Worm (Caenorhabditis elegans) whole organism, L1 larva: ENCODE measurements around the gene F17A9.4.
A peak's percentile ranks its signal among the peaks of the same experiment; 100 is the strongest.

ENCODE experiments used
- C16A3.4 ChIP-seq: fragments of 150-350 bp; optimal IDR thresholded peaks from 2 replicates; lab custom pipeline; 2014; ENCODE audit warnings: missing biosample characterization, missing genetic modification characterization
- C34B4.2 ChIP-seq: sonication (generic microtip); optimal IDR thresholded peaks from 2 replicates; lab custom pipeline; 2017; ENCODE audit warnings: mild to moderate bottlenecking, missing genetic modification characterization, missing compliant biosample characterization
- F16B12.6 ChIP-seq: fragments of 150-350 bp; optimal IDR thresholded peaks from 2 replicates; lab custom pipeline; 2014; ENCODE audit warnings: missing biosample characterization, missing genetic modification characterization
- Y116A8C.19 ChIP-seq: sonication (generic microtip); optimal IDR thresholded peaks from 2 replicates; lab custom pipeline; 2016; ENCODE audit warnings: missing compliant biosample characterization, missing genetic modification characterization, borderline replicate concordance
- aly-2 ChIP-seq: fragments of 150-350 bp; optimal IDR thresholded peaks from 2 replicates; lab custom pipeline; 2014; ENCODE audit warnings: missing biosample characterization, missing genetic modification characterization
- ama-1 ChIP-seq: fragments of 150-350 bp; optimal IDR thresholded peaks from 2 replicates; lab custom pipeline; 2014
- blmp-1 ChIP-seq: fragments of 150-350 bp; optimal IDR thresholded peaks from 2 replicates; lab custom pipeline; 2014; ENCODE audit warnings: missing biosample characterization, missing genetic modification characterization
- ceh-8 ChIP-seq: fragments of 200-800 bp; sonication (Bioruptor generic); optimal IDR thresholded peaks from 2 replicates; lab custom pipeline; 2018; ENCODE audit warnings: mild to moderate bottlenecking, missing genetic modification characterization, moderate library complexity, missing compliant biosample characterization
- ceh-82 ChIP-seq, 3 experiments: fragments of 150-350 bp in 1 of 3; sonication (generic microtip) in 2 of 3; optimal IDR thresholded peaks; 2 replicates each; lab custom pipeline; 2014 to 2017; ENCODE audit warnings: missing biosample characterization in 3 of 3, missing genetic modification characterization in 3 of 3
- ceh-90 ChIP-seq: sonication (generic microtip); optimal IDR thresholded peaks from 2 replicates; lab custom pipeline; 2016; ENCODE audit warnings: missing genetic modification characterization, missing compliant biosample characterization
- dsc-1 ChIP-seq: sonication (generic microtip); optimal IDR thresholded peaks from 2 replicates; lab custom pipeline; 2016; ENCODE audit warnings: mild to moderate bottlenecking, missing genetic modification characterization, missing compliant biosample characterization
- efl-3 ChIP-seq: fragments of 200-800 bp; sonication (Bioruptor generic); optimal IDR thresholded peaks from 2 replicates; lab custom pipeline; 2018; ENCODE audit warnings: mild to moderate bottlenecking, missing genetic modification characterization, missing compliant biosample characterization
- egl-27 ChIP-seq, 2 experiments: fragments of 150-350 bp in 1 of 2; sonication (generic microtip); optimal IDR thresholded peaks; 3 replicates each; lab custom pipeline; 2017 to 2018; ENCODE audit warnings: missing biosample characterization in 2 of 2, missing genetic modification characterization in 2 of 2, missing genetic modification reagents in 2 of 2
- ets-5 ChIP-seq: fragments of 200-800 bp; sonication (Bioruptor generic); IDR thresholded peaks from 2 replicates; pipeline ENCODE4 v1.3.6; 2022; ENCODE audit warnings: missing genetic modification characterization, missing compliant biosample characterization
- fkh-10 ChIP-seq: sonication (generic microtip); optimal IDR thresholded peaks from 2 replicates; lab custom pipeline; 2017; ENCODE audit warnings: missing biosample characterization, missing genetic modification reagents, missing genetic modification characterization
- fkh-8 ChIP-seq: sonication (generic microtip); optimal IDR thresholded peaks from 2 replicates; lab custom pipeline; 2016; ENCODE audit warnings: mild to moderate bottlenecking, missing genetic modification characterization, missing compliant biosample characterization
- fos-1 ChIP-seq: fragments of 150-350 bp; optimal IDR thresholded peaks from 2 replicates; lab custom pipeline; 2014; ENCODE audit warnings: missing biosample characterization, missing genetic modification characterization
- hlh-4 ChIP-seq: sonication (generic microtip); optimal IDR thresholded peaks from 2 replicates; lab custom pipeline; 2016; ENCODE audit warnings: mild to moderate bottlenecking, missing genetic modification characterization, missing compliant biosample characterization
- hpl-2 ChIP-seq: fragments of 150-350 bp; optimal IDR thresholded peaks from 2 replicates; lab custom pipeline; 2014; ENCODE audit warnings: missing biosample characterization, missing genetic modification reagents, missing genetic modification characterization
- irx-1 ChIP-seq: sonication (generic microtip); optimal IDR thresholded peaks from 2 replicates; lab custom pipeline; 2016; ENCODE audit warnings: missing genetic modification characterization, missing compliant biosample characterization
- isw-1 ChIP-seq: fragments of 200-800 bp; sonication (Bioruptor generic); IDR thresholded peaks from 2 replicates; pipeline ENCODE4 v1.3.6; 2022; ENCODE audit warnings: missing genetic modification characterization, missing compliant biosample characterization
- jun-1 ChIP-seq: fragments of 150-350 bp; optimal IDR thresholded peaks from 2 replicates; lab custom pipeline; 2014; ENCODE audit warnings: missing biosample characterization, missing genetic modification reagents, missing genetic modification characterization
- lin-14 ChIP-seq: fragments of 200-800 bp; sonication (Bioruptor generic); optimal IDR thresholded peaks from 2 replicates; lab custom pipeline; 2018; ENCODE audit warnings: mild to moderate bottlenecking, missing genetic modification characterization, moderate library complexity, missing compliant biosample characterization
- lin-35 ChIP-seq, 2 experiments: fragments of 150-350 bp; optimal IDR thresholded peaks; 2 replicates each; lab custom pipeline; 2014; ENCODE audit warnings: missing biosample characterization in 2 of 2, missing genetic modification characterization in 2 of 2, missing genetic modification reagents in 2 of 2
- lin-39 ChIP-seq: fragments of 150-350 bp; optimal IDR thresholded peaks from 2 replicates; lab custom pipeline; 2014; ENCODE audit warnings: missing biosample characterization, missing genetic modification reagents, missing genetic modification characterization
- lir-3 ChIP-seq: sonication (generic microtip); optimal IDR thresholded peaks from 2 replicates; lab custom pipeline; 2016; ENCODE audit warnings: mild to moderate bottlenecking, missing genetic modification characterization, moderate library complexity, missing compliant biosample characterization; ENCODE audit not compliant: poor library complexity
- lsy-2 ChIP-seq, 2 experiments: fragments of 150-350 bp; optimal IDR thresholded peaks; 2 replicates each; lab custom pipeline; 2014; ENCODE audit warnings: missing biosample characterization in 2 of 2, missing genetic modification characterization in 2 of 2
- mab-9 ChIP-seq: fragments of 200-800 bp; sonication (Bioruptor generic); IDR thresholded peaks from 2 replicates; pipeline ENCODE4 v1.3.6; 2022; ENCODE audit warnings: missing genetic modification reagents, missing genetic modification characterization, missing compliant biosample characterization
- nhr-11 ChIP-seq: fragments of 150-350 bp; optimal IDR thresholded peaks from 2 replicates; lab custom pipeline; 2014; ENCODE audit warnings: missing biosample characterization, missing genetic modification characterization
- nhr-12 ChIP-seq: sonication (generic microtip); optimal IDR thresholded peaks from 2 replicates; lab custom pipeline; 2017; ENCODE audit warnings: missing biosample characterization, missing genetic modification characterization
- nhr-19 ChIP-seq: fragments of 200-800 bp; sonication (Bioruptor generic); conservative IDR thresholded peaks from 2 replicates; pipeline ENCODE4 v1.3.6; 2022; ENCODE audit warnings: missing genetic modification characterization, missing compliant biosample characterization
- nhr-20 ChIP-seq: sonication (generic microtip); optimal IDR thresholded peaks from 2 replicates; lab custom pipeline; 2016; ENCODE audit warnings: mild to moderate bottlenecking, missing genetic modification characterization, missing compliant biosample characterization
- nhr-28 ChIP-seq: fragments of 150-350 bp; optimal IDR thresholded peaks from 2 replicates; lab custom pipeline; 2014; ENCODE audit warnings: missing biosample characterization, missing genetic modification characterization
- nhr-47 ChIP-seq: sonication (generic microtip); optimal IDR thresholded peaks from 2 replicates; lab custom pipeline; 2016; ENCODE audit warnings: mild to moderate bottlenecking, missing genetic modification characterization, moderate library complexity, missing compliant biosample characterization
- nhr-71 ChIP-seq: sonication (generic microtip); optimal IDR thresholded peaks from 2 replicates; lab custom pipeline; 2016; ENCODE audit warnings: mild to moderate bottlenecking, missing genetic modification characterization, moderate library complexity, missing compliant biosample characterization
- nhr-84 ChIP-seq: sonication (generic microtip); optimal IDR thresholded peaks from 2 replicates; lab custom pipeline; 2017; ENCODE audit warnings: missing biosample characterization, missing genetic modification characterization
- nhr-85 ChIP-seq: sonication (generic microtip); peaks from one replicate; lab custom pipeline; 2016; ENCODE audit warnings: missing genetic modification characterization, inconsistent platforms, missing compliant biosample characterization
- nhr-90 ChIP-seq: sonication (generic microtip); optimal IDR thresholded peaks from 2 replicates; lab custom pipeline; 2016; ENCODE audit warnings: mild to moderate bottlenecking, missing genetic modification characterization, missing compliant biosample characterization; ENCODE audit not compliant: poor library complexity
- pag-3 ChIP-seq: sonication (generic microtip); optimal IDR thresholded peaks from 2 replicates; lab custom pipeline; 2017; ENCODE audit warnings: missing genetic modification characterization, mild to moderate bottlenecking, missing compliant biosample characterization, antibody characterized with exemption, borderline replicate concordance; ENCODE audit not compliant: insufficient read depth
- pqm-1 ChIP-seq: sonication (generic microtip); optimal IDR thresholded peaks from 3 replicates; lab custom pipeline; 2017; ENCODE audit warnings: missing biosample characterization, missing genetic modification characterization
- skn-1 ChIP-seq: fragments of 150-350 bp; optimal IDR thresholded peaks from 2 replicates; lab custom pipeline; 2014; ENCODE audit warnings: missing biosample characterization, missing genetic modification characterization
- snpc-4 ChIP-seq: fragments of 150-350 bp; optimal IDR thresholded peaks from 2 replicates; lab custom pipeline; 2014; ENCODE audit warnings: missing biosample characterization, missing genetic modification characterization
- snu-23 ChIP-seq: sonication (generic microtip); optimal IDR thresholded peaks from 2 replicates; lab custom pipeline; 2016; ENCODE audit warnings: missing genetic modification characterization, missing compliant biosample characterization
- sptf-1 ChIP-seq: fragments of 150-350 bp; optimal IDR thresholded peaks from 2 replicates; lab custom pipeline; 2014; ENCODE audit warnings: missing biosample characterization, missing genetic modification characterization
- sup-37 ChIP-seq: fragments of 200-800 bp; sonication (Bioruptor generic); optimal IDR thresholded peaks from 2 replicates; lab custom pipeline; 2018; ENCODE audit warnings: mild to moderate bottlenecking, missing genetic modification characterization, missing compliant biosample characterization
- swsn-7 ChIP-seq: sonication (generic microtip); optimal IDR thresholded peaks from 2 replicates; lab custom pipeline; 2016; ENCODE audit warnings: missing genetic modification characterization, missing compliant biosample characterization
- tbx-2 ChIP-seq: sonication (generic microtip); optimal IDR thresholded peaks from 2 replicates; lab custom pipeline; 2016; ENCODE audit warnings: missing genetic modification characterization, missing compliant biosample characterization
- tlp-1 ChIP-seq: fragments of 150-350 bp; optimal IDR thresholded peaks from 2 replicates; lab custom pipeline; 2014; ENCODE audit warnings: missing biosample characterization, missing genetic modification characterization
- unc-130 ChIP-seq: fragments of 150-350 bp; optimal IDR thresholded peaks from 2 replicates; lab custom pipeline; 2017; ENCODE audit warnings: missing biosample characterization, missing genetic modification characterization, inconsistent platforms
- unc-30 ChIP-seq: sonication (generic microtip); optimal IDR thresholded peaks from 2 replicates; lab custom pipeline; 2017; ENCODE audit warnings: missing biosample characterization, missing genetic modification characterization
- unc-98 ChIP-seq: fragments of 200-800 bp; sonication (Bioruptor generic); IDR thresholded peaks from 2 replicates; pipeline ENCODE4 v1.3.6; 2022; ENCODE audit warnings: missing genetic modification characterization, missing compliant biosample characterization
- vab-15 ChIP-seq: sonication (generic microtip); optimal IDR thresholded peaks from 2 replicates; lab custom pipeline; 2017; ENCODE audit warnings: missing genotype, mild to moderate bottlenecking, missing genetic modification characterization, missing compliant biosample characterization
- zag-1 ChIP-seq: fragments of 150-350 bp; optimal IDR thresholded peaks from 2 replicates; lab custom pipeline; 2014; ENCODE audit warnings: missing biosample characterization, missing genetic modification characterization
- ztf-4 ChIP-seq: fragments of 150-350 bp; optimal IDR thresholded peaks from 2 replicates; lab custom pipeline; 2014; ENCODE audit warnings: missing biosample characterization, missing genetic modification characterization

Gene F17A9.4

DNA sequence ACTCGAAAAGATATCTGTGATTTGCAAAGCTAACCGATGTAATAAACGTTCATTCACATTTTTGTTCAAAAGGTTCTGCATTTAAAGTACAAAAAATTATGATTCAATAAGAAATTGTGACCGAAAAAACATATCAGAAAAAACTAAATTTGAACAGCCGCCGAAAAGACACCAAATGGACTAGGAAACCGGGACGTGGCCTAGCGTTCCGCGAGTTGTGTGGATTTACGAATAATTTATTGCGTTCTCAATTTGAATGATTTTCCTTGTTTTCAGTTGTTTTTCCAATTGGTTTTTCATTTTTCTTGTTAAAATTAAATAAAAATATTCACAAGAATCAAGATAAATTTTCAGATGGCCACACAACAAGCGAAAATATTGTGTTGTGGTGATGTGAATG is 3.0 kb downstream of the F17A9.4 start, which contains the start of gene cwf-19L1:
cwf-19L1 (plus strand) TSS at position 355 of the 400 bp plus-strand sequence.
- no peak for TF ChIP-seq nhr-12 (tag; lab: Kevin White, UChicago)
- TF ChIP-seq snpc-4 (tag; lab: Kevin White, UChicago) = peak; percentile 24
- peak; percentile 95 to 96 for TF ChIP-seq lin-35 (GFP tag; optimal IDR thresholded peaks at IDR 0.05; lab: Kevin White, UChicago)
- peak; percentile 81 for TF ChIP-seq lin-14
- peak; percentile 61 for TF ChIP-seq blmp-1
- TF ChIP-seq nhr-11 = no peak
- peak; percentile 26 for TF ChIP-seq ztf-4
- TF ChIP-seq nhr-85 (tag; lab: Kevin White, UChicago) = peak; percentile 88
- TF ChIP-seq nhr-28 (tag; lab: Kevin White, UChicago) = no peak
- peak; percentile 18 to 65 (median 60) for TF ChIP-seq ceh-82 (tag; optimal IDR thresholded peaks at IDR 0.05; lab: Kevin White, UChicago)
- peak; percentile 32 for TF ChIP-seq ama-1
- no peak for TF ChIP-seq lin-39 (tag; lab: Kevin White, UChicago)
- no peak for TF ChIP-seq Y116A8C.19 (tag; lab: Kevin White, UChicago)
- TF ChIP-seq snu-23 (GFP tag; lab: Kevin White, UChicago) = peak; percentile 75
- peak; percentile 88 for TF ChIP-seq ceh-90 (tag; lab: Kevin White, UChicago)
- no peak for TF ChIP-seq jun-1
- TF ChIP-seq fos-1 (tag; lab: Kevin White, UChicago) = no peak
- TF ChIP-seq mab-9 (GFP tag; lab: Robert Waterston, UW) = peak; percentile 54
- no peak for TF ChIP-seq pqm-1
- TF ChIP-seq sptf-1 (tag; lab: Kevin White, UChicago) = no peak
- TF ChIP-seq dsc-1 (tag; lab: Kevin White, UChicago) = peak; percentile 80
- peak; percentile 43 for TF ChIP-seq F16B12.6 (tag; lab: Kevin White, UChicago)
- no peak for TF ChIP-seq ceh-8
- TF ChIP-seq lsy-2 (tag; optimal IDR thresholded peaks at IDR 0.05; lab: Kevin White, UChicago) = peak; percentile 71 to 78
- peak; percentile 73 for TF ChIP-seq nhr-20 (tag; lab: Kevin White, UChicago)
- peak; percentile 79 for TF ChIP-seq tbx-2 (tag; lab: Kevin White, UChicago)
- peak; percentile 62 for TF ChIP-seq isw-1 (GFP tag; lab: Robert Waterston, UW)
- TF ChIP-seq irx-1 (tag; lab: Kevin White, UChicago) = peak; percentile 77
- peak; percentile 52 for TF ChIP-seq skn-1 (tag; lab: Kevin White, UChicago)
- no peak for TF ChIP-seq tlp-1 (tag; lab: Kevin White, UChicago)
- no peak for TF ChIP-seq unc-30 (tag; lab: Kevin White, UChicago)
- no peak for TF ChIP-seq hpl-2 (GFP tag; lab: Kevin White, UChicago)
- no peak for TF ChIP-seq aly-2 (tag; lab: Kevin White, UChicago)
- no peak for TF ChIP-seq egl-27 (tag; optimal IDR thresholded peaks at IDR 0.05; lab: Kevin White, UChicago)
- no peak for TF ChIP-seq efl-3 (GFP tag; lab: Kevin White, UChicago)
- TF ChIP-seq sup-37 (GFP tag; lab: Kevin White, UChicago) = no peak
- TF ChIP-seq C34B4.2 (tag; lab: Kevin White, UChicago) = no peak
- TF ChIP-seq vab-15 (tag; lab: Kevin White, UChicago) = no peak
- no peak for TF ChIP-seq zag-1 (tag; lab: Kevin White, UChicago)
- TF ChIP-seq nhr-71 = peak; percentile 79
- TF ChIP-seq swsn-7 (tag; lab: Kevin White, UChicago) = peak; percentile 68
- peak; percentile 48 for TF ChIP-seq fkh-8 (tag; lab: Kevin White, UChicago)
- peak; percentile 91 for TF ChIP-seq lir-3 (tag; lab: Kevin White, UChicago)
- TF ChIP-seq nhr-84 = no peak
- TF ChIP-seq nhr-90 (tag; lab: Kevin White, UChicago) = peak; percentile 79
- TF ChIP-seq nhr-19 = peak; percentile 66
- TF ChIP-seq hlh-4 (tag; lab: Kevin White, UChicago) = no peak
- peak; percentile 53 for TF ChIP-seq C16A3.4
- peak; percentile 76 for TF ChIP-seq unc-130
- no peak for TF ChIP-seq fkh-10
- peak; percentile 6; the same call in 1 of the 2 replicates for TF ChIP-seq unc-98 (GFP tag; lab: Robert Waterston, UW)
- TF ChIP-seq nhr-47 (tag; lab: Kevin White, UChicago) = peak; percentile 82
- no peak for TF ChIP-seq ets-5 (GFP tag; lab: Robert Waterston, UW)
- TF ChIP-seq pag-3 (tag; lab: Kevin White, UChicago) = no peak
